Fruit fly (Drosophila melanogaster) Kc167 (cell line): ENCODE data around the gene HIP.
"Not testable (repeated sequence)": the region's sequence is repeated elsewhere in the genome, so short reads cannot be mapped to it uniquely, and the experiment has no call there.

Experiments
- Myc ChIP-seq: fragments of >200 bp; optimal IDR thresholded peaks from 2 replicates; lab custom pipeline; 2017; ENCODE audit warnings: missing external identifiers
- Sin3A ChIP-seq: fragments of >200 bp; optimal IDR thresholded peaks from 2 replicates; lab custom pipeline; 2018; ENCODE audit warnings: missing external identifiers
- h ChIP-seq: fragments of >200 bp; optimal IDR thresholded peaks from 3 replicates; lab custom pipeline; 2018; ENCODE audit warnings: missing external identifiers
- insv ChIP-seq: fragments of >200 bp; optimal IDR thresholded peaks from 3 replicates; lab custom pipeline; 2018; ENCODE audit warnings: missing external identifiers
- psq ChIP-seq: fragments of >200 bp; optimal IDR thresholded peaks from 2 replicates; lab custom pipeline; 2017; ENCODE audit warnings: missing external identifiers
- ttk ChIP-seq: sonication (Bioruptor generic); optimal IDR thresholded peaks from 2 replicates; lab custom pipeline; 2017; ENCODE audit warnings: missing external identifiers

Gene HIP

DNA sequence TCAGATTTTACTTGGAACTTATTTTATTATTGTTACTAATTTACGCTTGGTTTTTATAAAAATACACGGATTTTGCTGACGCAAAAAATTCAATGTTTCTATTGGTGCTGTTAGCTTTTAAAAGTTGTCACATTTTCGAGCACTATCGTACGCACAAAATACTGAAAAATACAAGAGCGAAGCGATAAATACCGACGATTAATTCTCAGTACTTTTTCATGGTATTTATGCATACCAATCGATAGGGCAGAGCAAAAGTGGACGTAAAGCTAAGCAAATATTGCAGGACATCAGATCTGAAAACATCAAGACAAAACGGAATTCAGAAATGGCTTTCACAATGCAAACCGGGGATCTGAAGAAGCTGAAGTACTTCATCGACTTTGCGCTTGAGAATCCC is at the start of gene HIP:
Gene HIP (plus strand): TSS at position 232 of the 400 bp plus-strand sequence.
- not testable (repeated sequence) for TF ChIP-seq Myc; h (lab: Kevin White, UChicago); Sin3A

DNA sequence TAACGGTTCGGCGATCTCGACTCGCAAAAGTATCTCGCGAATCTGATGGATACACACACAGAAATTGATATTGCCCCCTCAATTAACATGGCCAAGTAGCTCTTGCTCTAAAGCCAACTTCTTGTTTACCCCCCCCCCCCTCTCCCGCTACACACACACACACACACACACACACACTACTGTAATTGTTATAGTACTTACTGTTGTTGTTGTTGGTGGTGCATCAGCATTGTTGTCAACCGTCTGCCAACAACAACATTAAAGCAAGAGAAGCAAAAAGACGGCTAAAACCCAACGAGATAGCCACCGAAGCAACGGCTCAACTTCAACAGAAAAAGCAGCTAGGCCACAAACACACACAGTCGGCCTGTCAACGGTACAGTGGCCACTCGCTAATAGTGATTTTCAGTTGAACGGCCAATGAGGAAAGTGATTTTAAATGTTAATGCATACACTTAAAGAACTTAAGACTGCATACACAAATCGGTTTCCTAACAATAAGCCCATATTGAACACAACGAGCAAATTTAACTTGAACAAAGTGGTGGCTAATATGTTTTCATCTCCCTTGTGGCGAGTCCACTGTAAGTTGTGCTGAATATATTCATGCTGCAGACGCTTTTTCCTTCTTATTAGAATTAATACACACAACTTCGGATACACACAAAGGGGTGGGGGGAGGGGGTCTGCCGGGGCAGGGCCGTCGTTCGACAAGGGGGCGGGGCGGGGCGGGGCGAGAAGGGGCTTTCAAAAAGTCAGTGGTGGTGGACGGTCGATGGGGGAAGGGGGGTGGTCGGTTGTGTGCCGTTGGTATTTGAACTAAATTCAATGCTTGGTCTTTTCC is 48.5 kb upstream of the HIP start:
- peak; percentile 23 for TF ChIP-seq psq (lab: Kevin White, UChicago)
- TF ChIP-seq insv (lab: Kevin White, UChicago) = no peak
- TF ChIP-seq Myc = no peak
- TF ChIP-seq ttk (lab: Kevin White, UChicago) = no peak
- no peak for TF ChIP-seq h (lab: Kevin White, UChicago)

DNA sequence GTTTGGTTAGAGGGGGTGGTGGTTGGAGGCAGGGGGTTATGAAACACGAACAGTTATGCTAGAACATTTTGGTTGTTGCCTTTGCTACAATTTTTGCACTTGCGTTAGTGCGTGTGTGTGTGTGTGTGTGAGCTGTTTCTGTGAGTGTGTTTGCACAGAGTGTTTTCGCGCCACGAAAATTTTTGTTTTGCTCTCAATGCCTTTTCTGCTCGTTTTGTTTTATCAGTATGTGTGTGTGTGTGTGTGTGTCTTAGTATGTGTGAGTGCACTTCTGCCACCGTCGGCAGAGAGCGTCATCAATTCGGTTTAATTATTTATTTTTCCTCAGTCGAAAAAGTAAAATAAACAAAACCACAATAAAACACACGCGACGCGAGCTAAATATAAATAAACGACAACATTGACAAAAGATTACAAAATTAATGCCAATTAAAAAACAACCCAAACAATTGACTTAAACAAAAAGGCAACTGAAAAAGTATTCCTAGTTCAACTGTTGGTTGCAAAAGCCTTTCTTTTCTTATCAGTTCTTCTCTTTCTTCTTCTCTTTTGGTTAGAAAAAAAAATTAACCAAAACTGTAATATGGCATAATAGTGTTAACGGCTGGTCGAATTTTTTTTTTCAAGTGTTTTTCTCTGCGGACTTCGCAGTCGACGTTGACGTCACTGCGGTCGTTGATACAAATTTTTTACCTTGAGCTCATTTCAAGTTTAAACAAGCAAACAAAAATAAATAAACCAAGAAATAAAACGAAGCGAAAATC is 37.5 kb upstream of the HIP start:
- no peak for TF ChIP-seq insv (lab: Kevin White, UChicago)
- no peak for TF ChIP-seq Myc
- no peak for TF ChIP-seq Sin3A
- no peak for TF ChIP-seq psq (lab: Kevin White, UChicago)
- TF ChIP-seq ttk (lab: Kevin White, UChicago) = no peak
- no peak for TF ChIP-seq h (lab: Kevin White, UChicago)

DNA sequence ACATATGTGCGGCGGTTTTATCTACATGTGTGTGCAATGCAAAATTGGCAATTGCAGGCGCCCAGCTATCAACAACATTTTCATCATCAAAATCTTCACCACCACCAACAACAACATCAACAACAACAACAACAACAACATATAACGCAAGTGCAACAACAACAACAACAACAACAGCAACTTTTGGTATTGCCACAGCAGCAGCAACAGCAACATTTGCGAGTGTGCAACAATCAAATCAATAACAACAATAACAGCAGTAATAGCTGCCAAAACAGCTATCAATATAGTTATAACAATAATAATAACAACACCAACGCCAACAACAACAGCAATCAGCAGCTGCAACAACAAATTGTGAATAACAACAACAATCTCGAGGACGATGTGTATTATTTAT is 36.5 kb upstream of the HIP start:
- TF ChIP-seq insv (lab: Kevin White, UChicago) (no peak), Myc (no peak), Sin3A (no peak), ttk (lab: Kevin White, UChicago) (no peak), h (lab: Kevin White, UChicago) (no peak), psq (lab: Kevin White, UChicago) (no peak)

DNA sequence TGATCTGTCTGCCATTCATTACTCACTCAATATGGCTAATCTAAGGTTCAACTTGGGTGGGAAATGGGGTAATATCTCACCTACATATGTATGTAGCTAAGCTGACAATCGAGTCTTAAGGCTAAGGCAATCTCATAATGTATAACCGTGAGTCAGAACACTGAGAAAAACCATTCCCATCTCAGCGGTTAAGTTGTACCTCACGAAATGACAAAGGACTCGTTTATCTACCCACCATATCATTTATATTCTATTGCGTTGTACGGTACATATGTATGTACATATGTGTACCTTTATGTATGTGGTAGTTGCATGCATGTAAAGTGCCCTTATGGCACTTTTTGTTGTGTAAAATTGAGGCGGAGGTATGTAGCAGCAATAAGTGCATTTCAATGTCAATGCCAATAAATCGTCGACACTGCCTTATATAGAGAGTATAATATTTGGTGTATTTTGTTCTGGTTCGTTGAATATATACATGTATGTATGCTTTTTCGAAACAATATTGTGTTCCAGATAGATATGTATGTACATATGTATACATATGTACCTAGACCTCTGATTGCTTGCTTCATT is 35.9 kb upstream of the HIP start:
- TF ChIP-seq Sin3A (no peak), Myc (no peak), h (lab: Kevin White, UChicago) (no peak), ttk (lab: Kevin White, UChicago) (no peak), insv (lab: Kevin White, UChicago) (no peak), psq (lab: Kevin White, UChicago) (no peak)

DNA sequence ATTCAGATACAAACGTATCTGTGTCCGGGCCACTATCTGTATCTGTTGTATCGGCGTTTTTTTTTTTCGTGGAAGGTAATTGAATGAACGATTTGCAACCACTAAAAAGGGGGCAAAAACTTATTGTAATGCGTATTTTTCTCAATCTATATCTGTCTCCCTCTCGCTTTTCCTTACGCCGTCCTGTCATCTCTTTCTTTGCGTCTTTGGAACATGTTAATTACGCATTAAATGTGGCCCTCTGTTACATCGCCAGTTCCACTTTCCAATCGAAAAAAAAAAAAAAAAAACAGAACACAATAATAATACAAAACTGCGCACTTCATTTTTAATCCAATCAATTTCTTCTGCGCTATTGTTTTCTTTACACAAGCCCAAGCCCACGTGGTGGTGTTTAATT is 34.7 kb upstream of the HIP start:
- no peak for TF ChIP-seq h (lab: Kevin White, UChicago)
- TF ChIP-seq ttk (lab: Kevin White, UChicago) = no peak
- TF ChIP-seq Myc = no peak
- TF ChIP-seq Sin3A = no peak
- no peak for TF ChIP-seq insv (lab: Kevin White, UChicago)
- no peak for TF ChIP-seq psq (lab: Kevin White, UChicago)

DNA sequence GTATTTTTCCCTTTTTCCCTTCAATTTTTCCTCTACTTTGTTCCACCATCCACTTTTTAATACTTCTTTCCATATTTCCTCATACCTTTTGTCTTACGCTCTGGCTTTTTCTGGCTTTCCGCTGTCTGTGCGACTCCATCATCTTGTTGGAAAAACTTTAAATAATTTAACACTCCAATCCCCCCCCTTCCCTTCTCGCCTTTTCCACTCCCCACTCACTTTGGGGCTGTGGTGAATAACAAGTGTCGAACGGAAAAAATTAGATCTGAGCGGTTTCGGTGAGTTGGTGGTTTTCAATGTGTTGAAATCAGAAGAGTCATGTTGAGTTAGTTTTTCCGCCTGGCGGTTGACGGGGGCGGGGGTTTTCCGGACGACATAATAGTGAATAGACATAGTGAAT is 31.9 kb upstream of the HIP start:
- TF ChIP-seq Sin3A = no peak
- TF ChIP-seq insv (lab: Kevin White, UChicago) = no peak
- no peak for TF ChIP-seq h (lab: Kevin White, UChicago)
- no peak for TF ChIP-seq Myc
- no peak for TF ChIP-seq psq (lab: Kevin White, UChicago)
- no peak for TF ChIP-seq ttk (lab: Kevin White, UChicago)

DNA sequence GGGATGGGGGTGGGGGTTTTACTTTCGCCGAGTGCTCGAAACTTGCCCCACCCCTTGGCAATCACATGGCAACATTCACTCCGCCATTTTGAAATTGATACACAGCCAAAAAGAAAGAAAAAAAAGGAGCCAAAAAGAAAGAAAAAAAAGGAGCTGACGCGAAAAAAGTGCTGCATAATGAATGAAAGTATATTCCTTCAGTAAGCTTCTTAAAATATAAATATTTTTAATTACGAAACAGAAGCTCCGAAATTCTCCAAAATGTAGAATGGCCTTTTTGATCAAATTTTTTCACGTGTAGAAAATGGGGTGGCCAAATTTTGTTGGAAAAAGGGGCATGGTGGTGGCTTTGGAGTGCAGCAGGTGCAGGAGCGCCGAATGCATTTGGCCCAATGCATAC is 30.7 kb upstream of the HIP start:
- TF ChIP-seq insv (lab: Kevin White, UChicago) (no peak), Sin3A (no peak), h (lab: Kevin White, UChicago) (no peak), Myc (no peak), ttk (lab: Kevin White, UChicago) (no peak), psq (lab: Kevin White, UChicago) (no peak)

DNA sequence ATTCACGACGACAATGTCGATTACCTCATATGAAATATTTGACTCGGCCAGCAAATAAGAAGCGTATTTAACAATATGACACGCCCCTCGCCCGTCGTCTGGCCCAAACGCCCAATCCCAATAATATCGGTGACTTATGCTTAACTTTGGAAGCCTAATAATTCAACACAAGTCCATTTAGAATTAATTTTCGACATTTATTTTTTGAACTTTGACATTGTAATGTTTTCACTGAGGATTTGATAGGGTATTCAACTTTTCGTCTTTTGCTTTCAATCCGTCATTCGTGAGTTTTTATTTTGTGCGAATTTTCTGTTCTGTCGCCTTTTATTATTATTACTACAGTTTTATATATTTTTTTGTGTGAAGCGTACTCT is 26.5 kb upstream of the HIP start:
- TF ChIP-seq h (lab: Kevin White, UChicago) (no peak), psq (lab: Kevin White, UChicago) (no peak), ttk (lab: Kevin White, UChicago) (no peak), insv (lab: Kevin White, UChicago) (no peak), Myc (no peak), Sin3A (no peak)

- TF ChIP-seq psq (lab: Kevin White, UChicago) = peak; percentile 54
- no peak for TF ChIP-seq Sin3A
Observed at dm6 chrX:3772811-3773740, 25.9 kb upstream of the HIP start.

DNA sequence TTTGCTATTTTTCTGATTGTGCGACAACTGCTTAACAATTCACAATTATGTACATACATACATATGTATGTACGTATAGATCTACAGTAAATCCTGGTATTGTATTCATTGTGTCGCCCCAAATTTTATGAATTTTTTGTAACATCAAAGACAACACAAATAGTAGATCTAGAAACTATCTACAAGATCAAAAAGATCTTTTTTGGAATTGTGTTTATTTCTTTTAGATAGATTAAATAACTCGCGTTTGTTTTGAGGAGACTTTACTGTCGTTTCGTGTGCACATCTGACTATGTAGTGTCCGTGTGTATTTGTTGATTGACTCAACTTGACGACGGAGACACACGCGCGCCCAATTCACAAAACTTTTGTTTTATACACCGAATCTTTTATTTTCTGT is 24.7 kb upstream of the HIP start:
- TF ChIP-seq psq (lab: Kevin White, UChicago) (no peak), ttk (lab: Kevin White, UChicago) (no peak), h (lab: Kevin White, UChicago) (no peak), Myc (no peak), Sin3A (no peak), insv (lab: Kevin White, UChicago) (no peak)
